Fruit fly (Drosophila melanogaster) whole organism, adult: Measurements from ENCODE around the gene shakB.

Source experiments
- CG11617 ChIP-seq: fragments of 200-800 bp; sonication (Bioruptor generic); optimal IDR thresholded peaks from 2 replicates; lab custom pipeline; 2017; ENCODE audit warnings: mild to moderate bottlenecking, missing biosample characterization, missing genetic modification reagents, missing genetic modification characterization
- CG33017 ChIP-seq: fragments of 200-800 bp; sonication (Bioruptor generic); optimal IDR thresholded peaks from 2 replicates; lab custom pipeline; 2018; ENCODE audit warnings: missing biosample characterization, mild to moderate bottlenecking, missing genetic modification characterization, moderate library complexity
- Crg-1 ChIP-seq: fragments of 200-800 bp; sonication (Bioruptor generic); optimal IDR thresholded peaks from 2 replicates; lab custom pipeline; 2016; ENCODE audit warnings: missing biosample characterization, missing genetic modification characterization
- Hr96 ChIP-seq: fragments of 200-800 bp; sonication (Bioruptor generic); optimal IDR thresholded peaks from 2 replicates; lab custom pipeline; 2016; ENCODE audit warnings: missing biosample characterization, missing genetic modification characterization
- ovo ChIP-seq: fragments of 200-800 bp; sonication (Bioruptor generic); optimal IDR thresholded peaks from 2 replicates; lab custom pipeline; 2016; ENCODE audit warnings: missing biosample characterization, missing genetic modification characterization
- pad ChIP-seq: fragments of 200-800 bp; sonication (Bioruptor generic); optimal IDR thresholded peaks from 3 replicates; lab custom pipeline; 2017; ENCODE audit warnings: missing biosample characterization, missing genetic modification characterization, mild to moderate bottlenecking, moderate library complexity, missing genetic modification reagents
- toe ChIP-seq: fragments of 200-800 bp; sonication (Bioruptor generic); optimal IDR thresholded peaks from 2 replicates; lab custom pipeline; 2016; ENCODE audit warnings: missing biosample characterization, missing genetic modification characterization

- TF ChIP-seq CG11617 (GFP tag; lab: Kevin White, UChicago), result no peak
- no peak for TF ChIP-seq CG33017
- no peak for TF ChIP-seq ovo (GFP tag; lab: Kevin White, UChicago)
- no peak for TF ChIP-seq toe (GFP tag; lab: Kevin White, UChicago)
- TF ChIP-seq Crg-1 (GFP tag; lab: Kevin White, UChicago), result no peak
- TF ChIP-seq pad, result no peak
- TF ChIP-seq Hr96 (GFP tag; lab: Kevin White, UChicago), result no peak
Observed at dm6 chrX:20731492-20731891, 195.4 kb downstream of the shakB start.
